Fruit fly (Drosophila melanogaster) whole organism, pupa: ENCODE data around the gene CG31793.
A peak's percentile ranks its signal among the peaks of the same experiment; 100 is the strongest.

Experiments
- CG12605 ChIP-seq: fragments of 200-800 bp; sonication (Bioruptor generic); IDR thresholded peaks from 2 replicates; pipeline ENCODE4 v1.3.6; 2022; ENCODE audit warnings: missing biosample characterization, missing genetic modification characterization
- CG13204 ChIP-seq: fragments of 200-800 bp; sonication (Bioruptor generic); optimal IDR thresholded peaks from 2 replicates; lab custom pipeline; 2018; ENCODE audit warnings: missing biosample characterization, mild to moderate bottlenecking, missing genetic modification characterization, moderate library complexity
- CG14655 ChIP-seq: fragments of 200-800 bp; sonication (Bioruptor generic); optimal IDR thresholded peaks from 3 replicates; lab custom pipeline; 2017; ENCODE audit warnings: mild to moderate bottlenecking, missing biosample characterization, missing genetic modification reagents, missing genetic modification characterization
- CG15710 ChIP-seq: fragments of 200-800 bp; sonication (Bioruptor generic); optimal IDR thresholded peaks from 2 replicates; lab custom pipeline; 2018; ENCODE audit warnings: missing biosample characterization, mild to moderate bottlenecking, missing genetic modification characterization, moderate library complexity
- CG17806 ChIP-seq: fragments of 200-800 bp; sonication (Bioruptor generic); optimal IDR thresholded peaks from 2 replicates; lab custom pipeline; 2018; ENCODE audit warnings: missing biosample characterization, mild to moderate bottlenecking, missing genetic modification characterization, moderate library complexity
- CG32121 ChIP-seq: fragments of 200-800 bp; sonication (Bioruptor generic); IDR thresholded peaks from 2 replicates; pipeline ENCODE4 v1.3.6; 2022; ENCODE audit warnings: missing biosample characterization, missing genetic modification characterization
- CG34367 ChIP-seq: fragments of 200-800 bp; sonication (Bioruptor generic); optimal IDR thresholded peaks from 2 replicates; lab custom pipeline; 2018; ENCODE audit warnings: missing biosample characterization, mild to moderate bottlenecking, missing genetic modification characterization
- CG4496 ChIP-seq: fragments of 200-800 bp; sonication (Bioruptor generic); IDR thresholded peaks from 3 replicates; pipeline ENCODE4 v1.3.6; 2022; ENCODE audit warnings: missing biosample characterization, missing genetic modification characterization
- CG8159 ChIP-seq: fragments of 200-800 bp; sonication (Bioruptor generic); optimal IDR thresholded peaks from 3 replicates; lab custom pipeline; 2018; ENCODE audit warnings: missing biosample characterization, mild to moderate bottlenecking, missing genetic modification characterization, moderate library complexity
- CG8301 ChIP-seq: fragments of 200-800 bp; sonication (Bioruptor generic); optimal IDR thresholded peaks from 2 replicates; lab custom pipeline; 2018; ENCODE audit warnings: missing biosample characterization, mild to moderate bottlenecking, missing genetic modification characterization
- CG9948 ChIP-seq: fragments of 200-800 bp; sonication (Bioruptor generic); optimal IDR thresholded peaks from 2 replicates; lab custom pipeline; 2018; ENCODE audit warnings: missing biosample characterization, mild to moderate bottlenecking, missing genetic modification characterization, moderate library complexity
- D1 ChIP-seq: fragments of 200-800 bp; sonication (Bioruptor generic); optimal IDR thresholded peaks from 2 replicates; lab custom pipeline; 2018; ENCODE audit warnings: missing biosample characterization, mild to moderate bottlenecking, missing genetic modification characterization, moderate library complexity
- EcR ChIP-seq: fragments of 200-800 bp; sonication (Bioruptor generic); optimal IDR thresholded peaks from 3 replicates; lab custom pipeline; 2019; ENCODE audit warnings: missing biosample characterization, missing genetic modification characterization, mild to moderate bottlenecking, moderate library complexity, missing genetic modification reagents
- Ets98B ChIP-seq: fragments of 200-800 bp; sonication (Bioruptor generic); IDR thresholded peaks from 2 replicates; pipeline ENCODE4 v1.3.6; 2022; ENCODE audit warnings: missing biosample characterization, missing genetic modification characterization
- Pif1B ChIP-seq: fragments of 200-800 bp; sonication (Bioruptor generic); optimal IDR thresholded peaks from 3 replicates; lab custom pipeline; 2016; ENCODE audit warnings: missing biosample characterization, missing genetic modification characterization
- Snoo ChIP-seq: fragments of 200-800 bp; sonication (Bioruptor generic); optimal IDR thresholded peaks from 3 replicates; lab custom pipeline; 2017; ENCODE audit warnings: missing biosample characterization, mild to moderate bottlenecking, missing genetic modification characterization, inconsistent platforms
- fd96Ca ChIP-seq: fragments of 200-800 bp; sonication (Bioruptor generic); IDR thresholded peaks from 3 replicates; pipeline ENCODE4 v1.3.6; 2022; ENCODE audit warnings: missing biosample characterization, missing genetic modification characterization
- gl ChIP-seq: fragments of 200-800 bp; sonication (Bioruptor generic); optimal IDR thresholded peaks from 2 replicates; lab custom pipeline; 2018; ENCODE audit warnings: missing biosample characterization, mild to moderate bottlenecking, missing genetic modification characterization
- rn ChIP-seq: fragments of 200-800 bp; sonication (Bioruptor generic); IDR thresholded peaks from 2 replicates; pipeline ENCODE4 v1.3.6; 2022; ENCODE audit warnings: missing biosample characterization, missing genetic modification characterization

CG31793 gene

dm6 chr2L:18965367-18966213 is 37.6 kb upstream of the CG31793 start:
- TF ChIP-seq D1 = no peak
- peak; percentile 4 for TF ChIP-seq CG9948 (tag; lab: Kevin White, UChicago)

- TF ChIP-seq CG9948 (tag; lab: Kevin White, UChicago) = peak; percentile 47
- peak; percentile 79 for TF ChIP-seq Ets98B (GFP tag; lab: Robert Waterston, UW)
- peak; percentile 57; the same call in 2 of the 3 replicates for TF ChIP-seq fd96Ca (GFP tag; lab: Robert Waterston, UW)
- peak; percentile 38 for TF ChIP-seq CG15710
- TF ChIP-seq CG32121 (GFP tag; lab: Robert Waterston, UW) = peak; percentile 84
- TF ChIP-seq rn (GFP tag; lab: Robert Waterston, UW) = no peak
- TF ChIP-seq CG12605 (GFP tag; lab: Robert Waterston, UW) = peak; percentile 85
- no peak for TF ChIP-seq Snoo (tag; lab: Kevin White, UChicago)
- TF ChIP-seq CG14655 = peak; percentile 53
- TF ChIP-seq CG4496 (GFP tag; lab: Robert Waterston, UW) = peak; percentile 88
- peak; percentile 56 for TF ChIP-seq CG8159 (tag; lab: Kevin White, UChicago)
- peak; percentile 37 for TF ChIP-seq CG8301 (tag; lab: Kevin White, UChicago)
- TF ChIP-seq CG17806 (tag; lab: Kevin White, UChicago) = peak; percentile 62
- TF ChIP-seq CG13204 (GFP tag; lab: Kevin White, UChicago) = no peak
- TF ChIP-seq, all 21 proteins: peak for 11
Measured at dm6 chr2L:18966214-18966556, 37.0 kb upstream of the CG31793 start.

- TF ChIP-seq Ets98B (GFP tag; lab: Robert Waterston, UW) (peak; percentile 49), CG17806 (tag; lab: Kevin White, UChicago) (peak; percentile 0), CG8159 (tag; lab: Kevin White, UChicago) (no peak), CG8301 (tag; lab: Kevin White, UChicago) (no peak), fd96Ca (GFP tag; lab: Robert Waterston, UW) (0 out of 3 replicates have a peak, but pooled peaks have one; percentile 14), CG32121 (GFP tag; lab: Robert Waterston, UW) (peak; percentile 56; the same call in 1 of the 2 replicates), Pif1B (no peak), CG13204 (GFP tag; lab: Kevin White, UChicago) (no peak), CG12605 (GFP tag; lab: Robert Waterston, UW) (no peak), CG4496 (GFP tag; lab: Robert Waterston, UW) (peak; percentile 58; the same call in 1 of the 3 replicates), CG34367 (tag; lab: Kevin White, UChicago) (no peak)
Measured at dm6 chr2L:18966844-18967243, 36.3 kb upstream of the CG31793 start.

dm6 chr2L:18967897-18968296 is 35.3 kb upstream of the CG31793 start:
- TF ChIP-seq CG34367 (tag; lab: Kevin White, UChicago) = no peak
- TF ChIP-seq CG8159 (tag; lab: Kevin White, UChicago) = no peak
- TF ChIP-seq CG17806 (tag; lab: Kevin White, UChicago) = no peak
- no peak for TF ChIP-seq EcR (GFP tag; lab: Kevin White, UChicago)
- TF ChIP-seq CG9948 (tag; lab: Kevin White, UChicago) = no peak
- TF ChIP-seq Ets98B (GFP tag; lab: Robert Waterston, UW) = no peak
- no peak for TF ChIP-seq rn (GFP tag; lab: Robert Waterston, UW)
- TF ChIP-seq CG12605 (GFP tag; lab: Robert Waterston, UW) = no peak
- TF ChIP-seq, all 21 proteins: peak for 0

- TF ChIP-seq EcR (GFP tag; lab: Kevin White, UChicago) = peak; percentile 27
- peak; percentile 33 for TF ChIP-seq CG8159 (tag; lab: Kevin White, UChicago)
- TF ChIP-seq CG15710 = peak; percentile 25
- no peak for TF ChIP-seq gl (tag; lab: Kevin White, UChicago)
- TF ChIP-seq, all 21 proteins: peak for 3
Measured at dm6 chr2L:18968370-18969105, 34.6 kb upstream of the CG31793 start, which contains the start of the genes Nak and Tango6. Gene Nak, minus strand, starts transcription at chr2L:18968744. Gene Tango6, plus strand, starts transcription at chr2L:18969028.

- peak; percentile 38 for TF ChIP-seq CG8301 (tag; lab: Kevin White, UChicago)
- no peak for TF ChIP-seq CG32121 (GFP tag; lab: Robert Waterston, UW)
- TF ChIP-seq CG8159 (tag; lab: Kevin White, UChicago) = peak; percentile 64
- peak; percentile 50 for TF ChIP-seq CG17806 (tag; lab: Kevin White, UChicago)
- peak; percentile 13 for TF ChIP-seq Ets98B (GFP tag; lab: Robert Waterston, UW)
- TF ChIP-seq CG13204 (GFP tag; lab: Kevin White, UChicago) = no peak
- peak; percentile 43 for TF ChIP-seq CG9948 (tag; lab: Kevin White, UChicago)
- no peak for TF ChIP-seq CG4496 (GFP tag; lab: Robert Waterston, UW)
- peak; percentile 36 for TF ChIP-seq EcR (GFP tag; lab: Kevin White, UChicago)
- TF ChIP-seq CG15710 = peak; percentile 56
- peak; percentile 59 for TF ChIP-seq Snoo (tag; lab: Kevin White, UChicago)
Measured at dm6 chr2L:18974063-18974779, 28.9 kb upstream of the CG31793 start, which contains the start of the genes L2HGDH and CG10431. Gene L2HGDH, minus strand, starts transcription at chr2L:18974448. Gene CG10431, plus strand, starts transcription at chr2L:18974710.
